Fruit fly (Drosophila melanogaster) whole organism: ENCODE data around the gene tefu.

Experiments used
- EcR ChIP-seq, 2 experiments: fragments of >200 bp; optimal IDR thresholded peaks; 2 replicates each; lab custom pipeline; 2017; ENCODE audit warnings: missing biosample characterization in 2 of 2, missing genetic modification characterization in 2 of 2, missing genetic modification reagents in 2 of 2
- pan ChIP-seq: fragments of >200 bp; optimal IDR thresholded peaks from 2 replicates; lab custom pipeline; 2017
- psq ChIP-seq: fragments of >200 bp; optimal IDR thresholded peaks from 2 replicates; lab custom pipeline; 2017
- usp ChIP-seq: fragments of >200 bp; optimal IDR thresholded peaks from 2 replicates; lab custom pipeline; 2017; ENCODE audit warnings: missing biosample characterization, missing genetic modification characterization, mixed read lengths

DNA sequence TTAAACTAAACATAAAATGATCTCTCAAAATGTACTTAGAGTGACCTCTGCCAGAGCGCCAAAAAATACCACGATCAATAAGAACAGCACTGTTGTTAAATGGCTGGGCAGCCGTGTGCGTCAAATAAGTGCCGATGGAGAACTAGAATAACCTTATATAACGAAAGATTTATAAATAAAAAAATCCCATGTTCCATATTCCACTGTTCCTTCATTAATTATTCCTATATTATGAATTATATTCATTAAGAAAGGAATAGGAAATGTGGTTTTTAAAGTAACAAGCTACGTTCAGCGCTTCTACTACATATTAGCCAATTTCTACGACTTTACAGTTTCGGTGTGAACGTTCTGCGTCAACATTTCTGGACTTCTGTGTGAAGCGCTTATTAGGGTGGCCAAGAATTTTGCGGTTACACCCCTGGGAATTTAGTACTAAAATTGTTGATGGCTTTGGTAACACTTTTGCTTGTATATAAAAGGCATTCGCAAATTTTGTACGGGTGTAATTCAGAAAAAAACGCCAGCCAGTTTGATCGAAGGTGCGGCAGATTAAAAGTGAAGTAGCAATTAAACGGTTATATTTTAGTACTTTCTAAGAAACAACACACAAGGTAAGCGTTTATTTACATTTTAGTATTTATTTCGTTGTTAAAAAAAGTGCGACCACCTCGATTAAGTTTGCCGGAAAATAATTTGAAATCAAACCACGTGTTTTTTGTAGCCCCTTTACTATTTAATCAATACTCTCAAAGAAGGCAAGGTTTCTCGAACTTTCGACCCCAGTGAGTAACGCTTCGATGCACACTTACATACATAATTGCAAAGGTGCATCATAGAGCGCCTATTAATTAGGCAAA is at the start of gene tefu, which contains the start of gene Hsc70-4:
- no peak for TF ChIP-seq EcR (GFP tag; optimal IDR thresholded peaks at IDR 0.05; lab: Kevin White, UChicago)
- no peak for TF ChIP-seq usp (GFP tag; lab: Kevin White, UChicago)
- no peak for TF ChIP-seq pan (lab: Kevin White, UChicago)
- TF ChIP-seq psq (lab: Kevin White, UChicago), result no peak
